Fruit fly (Drosophila melanogaster) whole organism, embryonic: ENCODE data around the gene Ddc.

Experiments
- Adf1 ChIP-seq: fragments of 200-800 bp; sonication (Bioruptor generic); IDR thresholded peaks from 2 replicates; pipeline ENCODE4 v1.3.6; 2022; ENCODE audit warnings: missing biosample characterization, missing genetic modification characterization
- CG10431 ChIP-seq: fragments of 200-800 bp; sonication (Bioruptor generic); optimal IDR thresholded peaks from 3 replicates; lab custom pipeline; 2018; ENCODE audit warnings: missing biosample characterization, mild to moderate bottlenecking, missing genetic modification characterization
- CG11696 ChIP-seq: fragments of 200-800 bp; sonication (Bioruptor generic); IDR thresholded peaks from 2 replicates; pipeline ENCODE4 v1.3.6; 2022; ENCODE audit warnings: missing biosample characterization, missing genetic modification characterization
- CG12155 ChIP-seq: fragments of 200-800 bp; sonication (Bioruptor generic); optimal IDR thresholded peaks from 3 replicates; lab custom pipeline; 2016; ENCODE audit warnings: missing biosample characterization, missing genetic modification characterization
- CG12391 ChIP-seq: fragments of 200-800 bp; sonication (Bioruptor generic); optimal IDR thresholded peaks from 3 replicates; lab custom pipeline; 2018; ENCODE audit warnings: missing biosample characterization, mild to moderate bottlenecking, missing genetic modification characterization, moderate library complexity
- CG13296 ChIP-seq: fragments of 200-800 bp; sonication (Bioruptor generic); optimal IDR thresholded peaks from 3 replicates; lab custom pipeline; 2018; ENCODE audit warnings: missing biosample characterization, mild to moderate bottlenecking, missing genetic modification characterization
- CG14050 ChIP-seq: fragments of 200-800 bp; sonication (Bioruptor generic); IDR thresholded peaks from 3 replicates; pipeline ENCODE4 v1.3.6; 2022; ENCODE audit warnings: missing biosample characterization, missing genetic modification characterization
- CG15514 ChIP-seq: fragments of 200-800 bp; sonication (Bioruptor generic); optimal IDR thresholded peaks from 3 replicates; lab custom pipeline; 2017; ENCODE audit warnings: missing biosample characterization, missing genetic modification characterization, mild to moderate bottlenecking, moderate library complexity, missing genetic modification reagents
- CG17568 ChIP-seq: fragments of 200-800 bp; sonication (Bioruptor generic); optimal IDR thresholded peaks from 2 replicates; lab custom pipeline; 2018; ENCODE audit warnings: missing biosample characterization, mild to moderate bottlenecking, missing genetic modification characterization, moderate library complexity
- CG18619 ChIP-seq: fragments of 200-800 bp; sonication (Bioruptor generic); optimal IDR thresholded peaks from 3 replicates; lab custom pipeline; 2017; ENCODE audit warnings: missing biosample characterization, mild to moderate bottlenecking, missing genetic modification characterization
- CG2202 ChIP-seq: fragments of 200-800 bp; sonication (Bioruptor generic); optimal IDR thresholded peaks from 2 replicates; lab custom pipeline; 2018; ENCODE audit warnings: missing biosample characterization, mild to moderate bottlenecking, missing genetic modification characterization
- CG2875 ChIP-seq: fragments of 200-800 bp; sonication (Bioruptor generic); optimal IDR thresholded peaks from 2 replicates; lab custom pipeline; 2017; ENCODE audit warnings: missing biosample characterization, mild to moderate bottlenecking, missing genetic modification characterization, missing genetic modification reagents
- CG31365 ChIP-seq: fragments of 200-800 bp; sonication (Bioruptor generic); optimal IDR thresholded peaks from 2 replicates; lab custom pipeline; 2018; ENCODE audit warnings: missing biosample characterization, mild to moderate bottlenecking, missing genetic modification characterization
- CG3847 ChIP-seq: fragments of 200-800 bp; sonication (Bioruptor generic); IDR thresholded peaks from 2 replicates; pipeline ENCODE4 v1.3.6; 2022; ENCODE audit warnings: missing biosample characterization, missing genetic modification characterization
- CG7556 ChIP-seq: fragments of 200-800 bp; sonication (Bioruptor generic); optimal IDR thresholded peaks from 2 replicates; lab custom pipeline; 2017; ENCODE audit warnings: missing biosample characterization, mild to moderate bottlenecking, missing genetic modification characterization
- CG8478 ChIP-seq: fragments of >200 bp; optimal IDR thresholded peaks from 2 replicates; lab custom pipeline; 2018
- CG8924 ChIP-seq: fragments of 200-800 bp; optimal IDR thresholded peaks from 3 replicates; lab custom pipeline; 2019; ENCODE audit warnings: missing biosample characterization, mild to moderate bottlenecking, missing genetic modification characterization, moderate library complexity
- CG8944 ChIP-seq: fragments of 200-800 bp; sonication (Bioruptor generic); optimal IDR thresholded peaks from 3 replicates; lab custom pipeline; 2016; ENCODE audit warnings: missing biosample characterization, missing genetic modification characterization
- CrebB ChIP-seq: fragments of 200-800 bp; sonication (Bioruptor generic); optimal IDR thresholded peaks from 3 replicates; lab custom pipeline; 2018; ENCODE audit warnings: missing biosample characterization, mild to moderate bottlenecking, missing genetic modification characterization
- Dbx ChIP-seq: fragments of 200-800 bp; sonication (Bioruptor generic); IDR thresholded peaks from 3 replicates; pipeline ENCODE4 v1.3.6; 2022; ENCODE audit warnings: missing biosample characterization, missing genetic modification characterization
- Deaf1 ChIP-seq: fragments of 200-800 bp; optimal IDR thresholded peaks from 3 replicates; lab custom pipeline; 2019; ENCODE audit warnings: missing biosample characterization, mild to moderate bottlenecking, missing genetic modification characterization, moderate library complexity
- Ets65A ChIP-seq: fragments of 200-800 bp; sonication (Bioruptor generic); peaks from one replicate; lab custom pipeline; 2016; ENCODE audit warnings: missing biosample characterization, missing genetic modification characterization
- HLH3B ChIP-seq: fragments of 200-800 bp; sonication (Bioruptor generic); IDR thresholded peaks from 2 replicates; pipeline ENCODE4 v1.3.6; 2022; ENCODE audit warnings: missing biosample characterization, missing genetic modification characterization
- Hr39 ChIP-seq: fragments of >200 bp; optimal IDR thresholded peaks from 2 replicates; lab custom pipeline; 2017
- Hr78 ChIP-seq, 2 experiments: fragments of 200-800 bp in 1 of 2; fragments of >200 bp in 1 of 2; sonication (Bioruptor generic) in 1 of 2; optimal IDR thresholded peaks; 2 replicates each; lab custom pipeline; 2017 to 2019; ENCODE audit warnings: missing biosample characterization in 2 of 2, missing genetic modification characterization in 2 of 2, mild to moderate bottlenecking in 1 of 2, moderate library complexity in 1 of 2
- Kr ChIP-seq: fragments of 200-800 bp; sonication (Bioruptor generic); optimal IDR thresholded peaks from 2 replicates; lab custom pipeline; 2017; ENCODE audit warnings: missing biosample characterization, mild to moderate bottlenecking, missing genetic modification characterization
- Neu2 ChIP-seq: fragments of 200-800 bp; sonication (Bioruptor generic); optimal IDR thresholded peaks from 3 replicates; lab custom pipeline; 2016; ENCODE audit warnings: missing biosample characterization, missing genetic modification characterization, borderline replicate concordance
- Nf-YB ChIP-seq: fragments of 200-800 bp; sonication (Bioruptor generic); optimal IDR thresholded peaks from 3 replicates; lab custom pipeline; 2019; ENCODE audit warnings: missing biosample characterization, mild to moderate bottlenecking, missing genetic modification characterization, moderate library complexity
- NfI ChIP-seq: fragments of 200-800 bp; sonication (Bioruptor generic); optimal IDR thresholded peaks from 3 replicates; lab custom pipeline; 2018; ENCODE audit warnings: missing biosample characterization, mild to moderate bottlenecking, missing genetic modification characterization, moderate library complexity
- Stat92E ChIP-seq, 3 experiments: fragments of >200 bp in 2 of 3; fragments of 200-800 bp in 1 of 3; sonication (Bioruptor generic) in 1 of 3; optimal IDR thresholded peaks; 2 replicates each; lab custom pipeline; 2017 to 2019; ENCODE audit warnings: missing biosample characterization in 3 of 3, missing genetic modification characterization in 3 of 3, mild to moderate bottlenecking in 1 of 3, moderate library complexity in 1 of 3
- Xbp1 ChIP-seq: fragments of 200-800 bp; sonication (Bioruptor generic); optimal IDR thresholded peaks from 3 replicates; lab custom pipeline; 2016; ENCODE audit warnings: missing biosample characterization, mild to moderate bottlenecking, missing genetic modification characterization
- bbx ChIP-seq: fragments of 200-800 bp; sonication (Bioruptor generic); IDR thresholded peaks from 2 replicates; pipeline ENCODE4 v1.3.6; 2022; ENCODE audit warnings: missing biosample characterization, missing genetic modification characterization; ENCODE audit not compliant: partially characterized antibody
- cg ChIP-seq: fragments of 200-800 bp; sonication (Bioruptor generic); optimal IDR thresholded peaks from 3 replicates; lab custom pipeline; 2019; ENCODE audit warnings: missing biosample characterization, mild to moderate bottlenecking, missing genetic modification characterization, moderate library complexity
- chn ChIP-seq: fragments of 200-800 bp; sonication (Bioruptor generic); optimal IDR thresholded peaks from 2 replicates; lab custom pipeline; 2016; ENCODE audit warnings: missing biosample characterization, missing genetic modification characterization
- da ChIP-seq: fragments of 200-800 bp; sonication (Bioruptor generic); optimal IDR thresholded peaks from 2 replicates; lab custom pipeline; 2016; ENCODE audit warnings: missing biosample characterization, missing genetic modification characterization
- ftz-f1 ChIP-seq: fragments of 200-800 bp; sonication (Bioruptor generic); optimal IDR thresholded peaks from 2 replicates; lab custom pipeline; 2016; ENCODE audit warnings: missing biosample characterization, missing genetic modification characterization
- grau ChIP-seq: fragments of 200-800 bp; optimal IDR thresholded peaks from 3 replicates; lab custom pipeline; 2019; ENCODE audit warnings: missing biosample characterization, mild to moderate bottlenecking, missing genetic modification characterization, moderate library complexity
- grn ChIP-seq: fragments of 200-800 bp; sonication (Bioruptor generic); optimal IDR thresholded peaks from 3 replicates; lab custom pipeline; 2017; ENCODE audit warnings: missing biosample characterization, missing genetic modification characterization
- gro ChIP-seq: fragments of 200-800 bp; sonication (Bioruptor generic); optimal IDR thresholded peaks from 2 replicates; lab custom pipeline; 2016; ENCODE audit warnings: missing biosample characterization, missing genetic modification characterization
- insv ChIP-seq, 2 experiments: fragments of 200-800 bp; sonication (Bioruptor generic); optimal IDR thresholded peaks; 3 replicates each; lab custom pipeline; 2016 to 2018; ENCODE audit warnings: missing biosample characterization in 2 of 2, missing genetic modification characterization in 2 of 2
- inv ChIP-seq: fragments of 200-800 bp; sonication (Bioruptor generic); IDR thresholded peaks from 2 replicates; pipeline ENCODE4 v1.3.6; 2022; ENCODE audit warnings: missing biosample characterization, missing genetic modification characterization; ENCODE audit not compliant: partially characterized antibody
- lov ChIP-seq, 2 experiments: fragments of 200-800 bp in 1 of 2; fragments of >200 bp in 1 of 2; sonication (Bioruptor generic) in 1 of 2; IDR thresholded peaks in 1 of 2; optimal IDR thresholded peaks in 1 of 2; 2 replicates in 1 of 2; 3 replicates in 1 of 2; pipeline versions ENCODE4 v1.3.6 to Lab custom; 2017 to 2022; ENCODE audit warnings: missing biosample characterization in 1 of 2, missing genetic modification characterization in 1 of 2
- maf-S ChIP-seq: fragments of 200-800 bp; sonication (Bioruptor generic); optimal IDR thresholded peaks from 2 replicates; lab custom pipeline; 2016; ENCODE audit warnings: missing biosample characterization, missing genetic modification characterization
- pros ChIP-seq: fragments of 200-800 bp; sonication (Bioruptor generic); optimal IDR thresholded peaks from 3 replicates; lab custom pipeline; 2019; ENCODE audit warnings: missing biosample characterization, mild to moderate bottlenecking, missing genetic modification characterization, moderate library complexity
- row ChIP-seq: fragments of 200-800 bp; sonication (Bioruptor generic); IDR thresholded peaks from 3 replicates; pipeline ENCODE4 v1.3.6; 2022; ENCODE audit warnings: missing biosample characterization, missing genetic modification characterization
- scrt ChIP-seq: fragments of 200-800 bp; sonication (Bioruptor generic); optimal IDR thresholded peaks from 2 replicates; lab custom pipeline; 2018; ENCODE audit warnings: missing biosample characterization, mild to moderate bottlenecking, missing genetic modification characterization, moderate library complexity
- tap ChIP-seq: fragments of 200-800 bp; optimal IDR thresholded peaks from 3 replicates; lab custom pipeline; 2019; ENCODE audit warnings: missing biosample characterization, mild to moderate bottlenecking, missing genetic modification characterization, moderate library complexity
- trem ChIP-seq: fragments of 200-800 bp; optimal IDR thresholded peaks from 3 replicates; lab custom pipeline; 2019; ENCODE audit warnings: missing biosample characterization, mild to moderate bottlenecking, missing genetic modification characterization, moderate library complexity
- vvl ChIP-seq: fragments of 200-800 bp; sonication (Bioruptor generic); IDR thresholded peaks from 2 replicates; pipeline ENCODE4 v1.3.6; 2022; ENCODE audit warnings: missing biosample characterization, missing genetic modification characterization

Ddc gene

dm6 chr2L:19134814-19135523 is 14.9 kb upstream of the Ddc start, which contains the start of gene Polr1D (continued):
- TF ChIP-seq chn (GFP tag; lab: Kevin White, UChicago), result peak; percentile 19
- no peak for TF ChIP-seq ftz-f1 (GFP tag; lab: Kevin White, UChicago)
- no peak for TF ChIP-seq NfI (GFP tag; lab: Kevin White, UChicago)
- no peak for TF ChIP-seq Stat92E (GFP tag; optimal IDR thresholded peaks at IDR 0.05; lab: Kevin White, UChicago)
- peak; percentile 1 for TF ChIP-seq Xbp1
- TF ChIP-seq CG2202 (tag; lab: Kevin White, UChicago), result no peak
- no peak for TF ChIP-seq gro (GFP tag; lab: Kevin White, UChicago)
- TF ChIP-seq CG8478 (lab: Kevin White, UChicago), result peak; percentile 82
- peak; percentile 99 for TF ChIP-seq grau
- peak; percentile 48 for TF ChIP-seq Deaf1 (tag; lab: Kevin White, UChicago)
- TF ChIP-seq CrebB, result no peak
- TF ChIP-seq Hr78 (GFP tag; optimal IDR thresholded peaks at IDR 0.05; lab: Kevin White, UChicago), result peak in 1 of 2 experiments; percentile 73
- TF ChIP-seq cg (GFP tag; lab: Kevin White, UChicago), result peak; percentile 96
- no peak for TF ChIP-seq CG31365
- peak; percentile 69 for TF ChIP-seq Kr (GFP tag; lab: Kevin White, UChicago)
- peak; percentile 99 for TF ChIP-seq pros (GFP tag; lab: Kevin White, UChicago)
- no peak for TF ChIP-seq CG15514 (GFP tag; lab: Kevin White, UChicago)
- TF ChIP-seq Nf-YB (GFP tag; lab: Kevin White, UChicago), result peak; percentile 7
- no peak for TF ChIP-seq CG18619
- TF ChIP-seq bbx (GFP tag; lab: Robert Waterston, UW), result peak; percentile 57
- TF ChIP-seq tap (tag; lab: Kevin White, UChicago), result peak; percentile 59
- peak; percentile 28 for TF ChIP-seq CG7556 (GFP tag; lab: Kevin White, UChicago)
- peak; percentile 85 for TF ChIP-seq scrt
- no peak for TF ChIP-seq CG8944
- peak; percentile 55 to 98 for TF ChIP-seq insv (GFP tag; optimal IDR thresholded peaks at IDR 0.05; lab: Kevin White, UChicago)
- peak; percentile 67 for TF ChIP-seq row
- no peak for TF ChIP-seq Hr39 (lab: Kevin White, UChicago)
- peak; percentile 50 for TF ChIP-seq CG12391 (tag; lab: Kevin White, UChicago)
- TF ChIP-seq vvl (GFP tag; lab: Robert Waterston, UW), result peak; percentile 57; the same call in 1 of the 2 replicates
- TF ChIP-seq Dbx (GFP tag; lab: Robert Waterston, UW), result no peak
- TF ChIP-seq HLH3B (GFP tag; lab: Robert Waterston, UW), result peak; percentile 13; the same call in 1 of the 2 replicates
- TF ChIP-seq CG8924 (tag; lab: Kevin White, UChicago), result peak; percentile 59
- peak; percentile 6 for TF ChIP-seq trem
- TF ChIP-seq inv, result no peak
- TF ChIP-seq lov (optimal IDR thresholded peaks at IDR 0.05; lab: Kevin White, UChicago), result no peak
- peak; percentile 66; the same call in 1 of the 3 replicates for TF ChIP-seq lov (GFP tag; IDR thresholded peaks at IDR 0.05; lab: Robert Waterston, UW)
- TF ChIP-seq maf-S (GFP tag; lab: Kevin White, UChicago), result no peak
- no peak for TF ChIP-seq CG12155 (GFP tag; lab: Kevin White, UChicago)
- TF ChIP-seq Ets65A (GFP tag; lab: Kevin White, UChicago), result no peak
- TF ChIP-seq CG13296 (GFP tag; lab: Kevin White, UChicago), result no peak
- TF ChIP-seq Adf1 (GFP tag; lab: Robert Waterston, UW), result peak; percentile 54
- TF ChIP-seq CG2875 (GFP tag; lab: Kevin White, UChicago), result no peak
- TF ChIP-seq da (GFP tag; lab: Kevin White, UChicago), result peak; percentile 10
- 0 out of 3 replicates have a peak, but pooled peaks have one; percentile 12 for TF ChIP-seq CG14050 (GFP tag; lab: Robert Waterston, UW)
- no peak for TF ChIP-seq CG17568 (GFP tag; lab: Kevin White, UChicago)
- TF ChIP-seq CG10431 (GFP tag; lab: Kevin White, UChicago), result peak; percentile 17
- TF ChIP-seq CG11696, result 0 out of 2 replicates have a peak, but pooled peaks have one; percentile 17
- TF ChIP-seq CG3847 (GFP tag; lab: Robert Waterston, UW), result peak; percentile 15; the same call in 1 of the 2 replicates
- TF ChIP-seq Neu2 (GFP tag; lab: Kevin White, UChicago), result no peak
- TF ChIP-seq grn (GFP tag; lab: Kevin White, UChicago), result no peak
